Fruit fly (Drosophila melanogaster): Measurements from ENCODE around the gene CG8565.

dm6 chrX:15889780-15890608, 52.4 kb downstream of the CG8565 start, which contains the start of the genes MSBP and CG15916:
- TF ChIP-seq Mnt (GFP tag; optimal IDR thresholded peaks at IDR 0.05) (peak; percentile 14), Crg-1 (GFP tag; optimal IDR thresholded peaks at IDR 0.05) (no peak), CG11617 (GFP tag; optimal IDR thresholded peaks at IDR 0.05) (peak; percentile 16), kay (GFP tag; ENCODE audit: borderline replicate concordance) (no peak), bab1 (GFP tag; optimal IDR thresholded peaks at IDR 0.05) (no peak)
